Fruit fly (Drosophila melanogaster) whole organism, embryonic: ENCODE results near the gene CG44405.

Experiments used
- Abd-B ChIP-seq: fragments of 200-800 bp; sonication (Bioruptor generic); optimal IDR thresholded peaks from 2 replicates; lab custom pipeline; 2018; ENCODE audit warnings: missing biosample characterization, mild to moderate bottlenecking, missing genetic modification characterization, moderate library complexity
- Ada2b ChIP-seq: fragments of 200-800 bp; sonication (Bioruptor generic); IDR thresholded peaks from 2 replicates; pipeline ENCODE4 v1.3.6; 2022; ENCODE audit warnings: missing biosample characterization, missing genetic modification characterization
- Bgb ChIP-seq: fragments of 200-800 bp; sonication (Bioruptor generic); IDR thresholded peaks from 2 replicates; pipeline ENCODE4 v1.3.6; 2022; ENCODE audit warnings: missing biosample characterization, missing genetic modification characterization; ENCODE audit not compliant: partially characterized antibody
- CG10321 ChIP-seq: fragments of 200-800 bp; sonication (Bioruptor generic); IDR thresholded peaks from 2 replicates; pipeline ENCODE4 v1.3.6; 2022; ENCODE audit warnings: missing biosample characterization, missing genetic modification characterization
- CG10462 ChIP-seq: fragments of 200-800 bp; sonication (Bioruptor generic); optimal IDR thresholded peaks from 2 replicates; lab custom pipeline; 2016; ENCODE audit warnings: missing biosample characterization, missing genetic modification characterization
- CG11696 ChIP-seq: fragments of 200-800 bp; sonication (Bioruptor generic); IDR thresholded peaks from 2 replicates; pipeline ENCODE4 v1.3.6; 2022; ENCODE audit warnings: missing biosample characterization, missing genetic modification characterization
- CG13123 ChIP-seq: fragments of 200-800 bp; sonication (Bioruptor generic); optimal IDR thresholded peaks from 2 replicates; lab custom pipeline; 2016; ENCODE audit warnings: missing biosample characterization, missing genetic modification characterization
- CG14014 ChIP-seq: fragments of 200-800 bp; sonication (Bioruptor generic); IDR thresholded peaks from 2 replicates; pipeline ENCODE4 v1.3.6; 2022; ENCODE audit warnings: missing biosample characterization, missing genetic modification characterization
- CG15269 ChIP-seq: fragments of 200-800 bp; sonication (Bioruptor generic); optimal IDR thresholded peaks from 2 replicates; lab custom pipeline; 2018; ENCODE audit warnings: missing biosample characterization, mild to moderate bottlenecking, missing genetic modification characterization, moderate library complexity
- CG15479 ChIP-seq: fragments of 200-800 bp; sonication (Bioruptor generic); optimal IDR thresholded peaks from 3 replicates; lab custom pipeline; 2019; ENCODE audit warnings: missing biosample characterization, mild to moderate bottlenecking, missing genetic modification characterization, moderate library complexity
- CG32532 ChIP-seq: fragments of 200-800 bp; sonication (Bioruptor generic); IDR thresholded peaks from 2 replicates; pipeline ENCODE4 v1.3.6; 2022; ENCODE audit warnings: missing biosample characterization, missing genetic modification characterization
- CG4404 ChIP-seq: fragments of 200-800 bp; sonication (Bioruptor generic); IDR thresholded peaks from 2 replicates; pipeline ENCODE4 v1.3.6; 2022; ENCODE audit warnings: missing biosample characterization, missing genetic modification characterization
- CG6654 ChIP-seq: fragments of 200-800 bp; sonication (Bioruptor generic); optimal IDR thresholded peaks from 2 replicates; lab custom pipeline; 2017; ENCODE audit warnings: missing biosample characterization, mild to moderate bottlenecking, missing genetic modification characterization
- CG8089 ChIP-seq: fragments of 200-800 bp; sonication (Bioruptor generic); optimal IDR thresholded peaks from 3 replicates; lab custom pipeline; 2016; ENCODE audit warnings: missing biosample characterization, missing genetic modification characterization
- CoRest ChIP-seq: fragments of 200-800 bp; sonication (Bioruptor generic); optimal IDR thresholded peaks from 3 replicates; lab custom pipeline; 2018; ENCODE audit warnings: missing biosample characterization, mild to moderate bottlenecking, missing genetic modification characterization, moderate library complexity
- Dip2 ChIP-seq: fragments of 200-800 bp; sonication (Bioruptor generic); IDR thresholded peaks from 2 replicates; pipeline ENCODE4 v1.3.6; 2022; ENCODE audit warnings: missing biosample characterization, missing genetic modification characterization
- Dip3 ChIP-seq: fragments of 200-800 bp; sonication (Bioruptor generic); optimal IDR thresholded peaks from 3 replicates; lab custom pipeline; 2016; ENCODE audit warnings: missing biosample characterization, missing genetic modification characterization
- Ets97D ChIP-seq: fragments of 200-800 bp; sonication (Bioruptor generic); optimal IDR thresholded peaks from 3 replicates; lab custom pipeline; 2016; ENCODE audit warnings: missing biosample characterization, missing genetic modification characterization
- Gug ChIP-seq: fragments of 200-800 bp; sonication (Bioruptor generic); IDR thresholded peaks from 4 replicates; pipeline ENCODE4 v1.3.6; 2022; ENCODE audit warnings: missing biosample characterization, missing genetic modification characterization
- HLH54F ChIP-seq: fragments of 200-800 bp; sonication (Bioruptor generic); optimal IDR thresholded peaks from 3 replicates; lab custom pipeline; 2016; ENCODE audit warnings: missing biosample characterization, missing genetic modification characterization
- Hand ChIP-seq: fragments of 200-800 bp; sonication (Bioruptor generic); optimal IDR thresholded peaks from 2 replicates; lab custom pipeline; 2017; ENCODE audit warnings: mild to moderate bottlenecking, missing biosample characterization, missing genetic modification reagents, missing genetic modification characterization
- Hey ChIP-seq: fragments of 200-800 bp; sonication (Bioruptor generic); optimal IDR thresholded peaks from 3 replicates; lab custom pipeline; 2018; ENCODE audit warnings: missing biosample characterization, mild to moderate bottlenecking, missing genetic modification characterization
- Oaz ChIP-seq: fragments of 200-800 bp; sonication (Bioruptor generic); IDR thresholded peaks from 2 replicates; pipeline ENCODE4 v1.3.6; 2022; ENCODE audit warnings: missing biosample characterization, missing genetic modification characterization
- Oli ChIP-seq: fragments of 200-800 bp; sonication (Bioruptor generic); optimal IDR thresholded peaks from 2 replicates; lab custom pipeline; 2018; ENCODE audit warnings: missing biosample characterization, mild to moderate bottlenecking, missing genetic modification characterization, moderate library complexity
- PHDP ChIP-seq: fragments of 200-800 bp; sonication (Bioruptor generic); optimal IDR thresholded peaks from 3 replicates; lab custom pipeline; 2018; ENCODE audit warnings: missing biosample characterization, mild to moderate bottlenecking, missing genetic modification characterization, moderate library complexity
- bcd ChIP-seq: fragments of 200-800 bp; sonication (Bioruptor generic); optimal IDR thresholded peaks from 2 replicates; lab custom pipeline; 2017; ENCODE audit warnings: missing biosample characterization, mild to moderate bottlenecking, missing genetic modification characterization
- bsh ChIP-seq, 2 experiments: fragments of 200-800 bp; sonication (Bioruptor generic); optimal IDR thresholded peaks; 2 replicates each; lab custom pipeline; 2017 to 2018; ENCODE audit warnings: mild to moderate bottlenecking in 2 of 2, missing biosample characterization in 2 of 2, missing genetic modification characterization in 2 of 2, moderate library complexity in 1 of 2
- cad ChIP-seq: fragments of >200 bp; optimal IDR thresholded peaks from 2 replicates; lab custom pipeline; 2017; ENCODE audit warnings: missing biosample characterization, missing genetic modification characterization
- dmrt99B ChIP-seq: fragments of 200-800 bp; sonication (Bioruptor generic); optimal IDR thresholded peaks from 2 replicates; lab custom pipeline; 2018; ENCODE audit warnings: missing biosample characterization, mild to moderate bottlenecking, missing genetic modification characterization, moderate library complexity
- fd102C ChIP-seq: fragments of 200-800 bp; sonication (Bioruptor generic); optimal IDR thresholded peaks from 2 replicates; lab custom pipeline; 2018; ENCODE audit warnings: missing biosample characterization, mild to moderate bottlenecking, missing genetic modification characterization, moderate library complexity
- fd64A ChIP-seq: fragments of 200-800 bp; sonication (Bioruptor generic); optimal IDR thresholded peaks from 3 replicates; lab custom pipeline; 2018; ENCODE audit warnings: missing biosample characterization, mild to moderate bottlenecking, missing genetic modification characterization
- fd96Cb ChIP-seq: fragments of 200-800 bp; sonication (Bioruptor generic); optimal IDR thresholded peaks from 2 replicates; lab custom pipeline; 2018; ENCODE audit warnings: missing biosample characterization, mild to moderate bottlenecking, missing genetic modification characterization, moderate library complexity
- fru ChIP-seq: fragments of >200 bp; optimal IDR thresholded peaks from 2 replicates; lab custom pipeline; 2017
- gcm ChIP-seq: fragments of 200-800 bp; sonication (Bioruptor generic); optimal IDR thresholded peaks from 2 replicates; lab custom pipeline; 2019; ENCODE audit warnings: missing biosample characterization, mild to moderate bottlenecking, missing genetic modification characterization, moderate library complexity
- gcm2 ChIP-seq: fragments of 200-800 bp; sonication (Bioruptor generic); optimal IDR thresholded peaks from 2 replicates; lab custom pipeline; 2016; ENCODE audit warnings: missing biosample characterization, missing genetic modification characterization
- grau ChIP-seq: fragments of 200-800 bp; optimal IDR thresholded peaks from 3 replicates; lab custom pipeline; 2019; ENCODE audit warnings: missing biosample characterization, mild to moderate bottlenecking, missing genetic modification characterization, moderate library complexity
- ham ChIP-seq: fragments of 200-800 bp; sonication (Bioruptor generic); IDR thresholded peaks from 2 replicates; pipeline ENCODE4 v1.3.6; 2022; ENCODE audit warnings: missing biosample characterization, missing genetic modification characterization
- hbn ChIP-seq: fragments of 200-800 bp; sonication (Bioruptor generic); IDR thresholded peaks from 2 replicates; pipeline ENCODE4 v1.3.6; 2022; ENCODE audit warnings: missing biosample characterization, missing genetic modification characterization; ENCODE audit not compliant: partially characterized antibody
- jumu ChIP-seq: fragments of 200-800 bp; sonication (Bioruptor generic); optimal IDR thresholded peaks from 3 replicates; lab custom pipeline; 2016; ENCODE audit warnings: missing biosample characterization, missing genetic modification characterization
- kni ChIP-seq: fragments of 200-800 bp; sonication (Bioruptor generic); optimal IDR thresholded peaks from 3 replicates; lab custom pipeline; 2017; ENCODE audit warnings: mild to moderate bottlenecking, missing biosample characterization, missing genetic modification reagents, missing genetic modification characterization
- lola ChIP-seq, 3 experiments: fragments of >200 bp in 2 of 3; fragments of 200-800 bp in 1 of 3; sonication (Bioruptor generic) in 1 of 3; optimal IDR thresholded peaks; 2 replicates each; lab custom pipeline; 2017 to 2019; ENCODE audit warnings: missing biosample characterization in 3 of 3, missing genetic modification characterization in 3 of 3, mild to moderate bottlenecking in 1 of 3, moderate library complexity in 1 of 3
- nmo ChIP-seq: fragments of 200-800 bp; sonication (Bioruptor generic); optimal IDR thresholded peaks from 2 replicates; lab custom pipeline; 2018; ENCODE audit warnings: missing biosample characterization, mild to moderate bottlenecking, missing genetic modification characterization, moderate library complexity
- pfk ChIP-seq: fragments of 200-800 bp; sonication (Bioruptor generic); optimal IDR thresholded peaks from 2 replicates; lab custom pipeline; 2018; ENCODE audit warnings: missing biosample characterization, mild to moderate bottlenecking, missing genetic modification characterization, moderate library complexity
- prd ChIP-seq, 3 experiments: fragments of >200 bp in 2 of 3; fragments of 200-800 bp in 1 of 3; sonication (Bioruptor generic) in 1 of 3; optimal IDR thresholded peaks in 2 of 3; IDR thresholded peaks in 1 of 3; 2 replicates in 2 of 3; 3 replicates in 1 of 3; pipeline versions ENCODE4 v1.3.6 to Lab custom; 2017 to 2022; ENCODE audit warnings: missing biosample characterization in 1 of 3, missing genetic modification characterization in 1 of 3
- repo ChIP-seq: fragments of 200-800 bp; sonication (Bioruptor generic); optimal IDR thresholded peaks from 2 replicates; lab custom pipeline; 2016; ENCODE audit warnings: missing biosample characterization, missing genetic modification characterization
- sens ChIP-seq: fragments of 200-800 bp; sonication (Bioruptor generic); peaks from one replicate; lab custom pipeline; 2016; ENCODE audit warnings: missing biosample characterization, missing genetic modification characterization
- sisA ChIP-seq: fragments of 200-800 bp; sonication (Bioruptor generic); IDR thresholded peaks from 2 replicates; pipeline ENCODE4 v1.3.6; 2022; ENCODE audit warnings: missing biosample characterization, missing genetic modification characterization
- unc-4 ChIP-seq: fragments of 200-800 bp; sonication (Bioruptor generic); IDR thresholded peaks from 2 replicates; pipeline ENCODE4 v1.3.6; 2022; ENCODE audit warnings: missing biosample characterization, missing genetic modification characterization; ENCODE audit not compliant: partially characterized antibody
- usp ChIP-seq: fragments of >200 bp; optimal IDR thresholded peaks from 2 replicates; lab custom pipeline; 2017; ENCODE audit warnings: missing biosample characterization, missing genetic modification characterization
- yki ChIP-seq: fragments of >200 bp; optimal IDR thresholded peaks from 3 replicates; lab custom pipeline; 2018

The CG44405 gene

DNA sequence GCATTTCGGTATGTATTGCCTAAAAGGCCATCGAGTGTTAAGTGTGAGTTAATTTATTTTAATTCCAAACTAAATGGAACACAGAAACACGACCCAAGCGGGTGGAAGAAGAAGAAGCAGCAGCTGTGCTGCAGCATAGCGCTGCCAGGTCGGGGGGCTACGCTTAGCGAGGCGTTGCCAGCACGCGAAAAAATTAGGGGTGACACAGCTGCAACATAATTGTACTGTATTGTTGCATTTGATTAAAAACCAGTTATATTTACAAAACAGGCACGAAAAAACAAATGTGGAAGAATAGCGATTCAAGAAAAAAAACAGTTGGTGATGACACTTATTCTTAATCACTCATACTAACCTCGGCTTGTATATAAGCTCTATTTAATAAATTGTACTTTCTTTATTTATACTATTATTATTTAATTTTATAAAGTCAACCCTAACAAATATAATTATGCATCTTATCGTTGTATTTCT, 8.1 kb upstream of the CG44405 start (continued):
- TF ChIP-seq CG10462 (GFP tag; lab: Kevin White, UChicago) (no peak), Gug (peak; percentile 78; the same call in 2 of the 4 replicates), grau (tag; lab: Kevin White, UChicago) (peak; percentile 77), sens (GFP tag; lab: Kevin White, UChicago) (peak; percentile 53), sisA (peak; percentile 81), cad (no peak), repo (GFP tag; lab: Kevin White, UChicago) (no peak), Dip3 (GFP tag; lab: Kevin White, UChicago) (peak; percentile 56), CG10321 (GFP tag; lab: Robert Waterston, UW) (0 out of 2 replicates have a peak, but pooled peaks have one; percentile 40), CG13123 (GFP tag; lab: Kevin White, UChicago) (peak; percentile 43), fru (lab: Kevin White, UChicago) (no peak), unc-4 (peak; percentile 58; the same call in 1 of the 2 replicates), gcm2 (peak; percentile 22), Oaz (GFP tag; lab: Robert Waterston, UW) (peak; percentile 32; the same call in 1 of the 2 replicates), usp (no peak), nmo (GFP tag; lab: Kevin White, UChicago) (peak; percentile 78), lola (GFP tag; optimal IDR thresholded peaks at IDR 0.05; lab: Kevin White, UChicago) (peak in 1 of 3 experiments; percentile 65), fd102C (GFP tag; lab: Kevin White, UChicago) (no peak), CG6654 (peak; percentile 15), Hey (no peak), Ada2b (GFP tag; lab: Robert Waterston, UW) (peak; percentile 75), Bgb (GFP tag; lab: Robert Waterston, UW) (peak; percentile 73), CG11696 (GFP tag; lab: Robert Waterston, UW) (0 out of 2 replicates have a peak, but pooled peaks have one; percentile 26), CG4404 (GFP tag; lab: Robert Waterston, UW) (peak; percentile 60), Abd-B (no peak), dmrt99B (tag; lab: Kevin White, UChicago) (no peak), CG14014 (GFP tag; lab: Robert Waterston, UW) (peak; percentile 84), bcd (GFP tag; lab: Kevin White, UChicago) (peak; percentile 75), CG8089 (GFP tag; lab: Kevin White, UChicago) (peak; percentile 19), prd (optimal IDR thresholded peaks at IDR 0.05; lab: Kevin White, UChicago) (no peak), prd (GFP tag; IDR thresholded peaks at IDR 0.05; lab: Robert Waterston, UW) (peak; percentile 81), jumu (GFP tag; lab: Kevin White, UChicago) (peak; percentile 71), gcm (GFP tag; lab: Kevin White, UChicago) (no peak), pfk (GFP tag; lab: Kevin White, UChicago) (peak; percentile 67), CG15479 (GFP tag; lab: Kevin White, UChicago) (peak; percentile 23), fd64A (GFP tag; lab: Kevin White, UChicago) (no peak), Hand (peak; percentile 34), CG32532 (GFP tag; lab: Robert Waterston, UW) (peak; percentile 74), Dip2 (GFP tag; lab: Robert Waterston, UW) (no peak), CoRest (peak; percentile 82), kni (GFP tag; lab: Kevin White, UChicago) (no peak), fd96Cb (tag; lab: Kevin White, UChicago) (peak; percentile 45), bsh (GFP tag; optimal IDR thresholded peaks at IDR 0.05; lab: Kevin White, UChicago) (peak in 1 of 2 experiments; percentile 21), Ets97D (peak; percentile 44), ham (GFP tag; lab: Robert Waterston, UW) (no peak), yki (lab: Kevin White, UChicago) (no peak), Oli (peak; percentile 68), PHDP (no peak), HLH54F (GFP tag; lab: Kevin White, UChicago) (peak; percentile 69), hbn (GFP tag; lab: Robert Waterston, UW) (peak; percentile 39), CG15269 (tag; lab: Kevin White, UChicago) (no peak)
